Fruit fly (Drosophila melanogaster) S2 (cell line): Measurements from ENCODE around the gene Cad74A.
A peak's percentile ranks its signal among the peaks of the same experiment; 100 is the strongest.

Source experiments
- CG8478 ChIP-seq: fragments of >200 bp; optimal IDR thresholded peaks from 2 replicates; lab custom pipeline; 2018
- CTCF ChIP-seq, 2 experiments: fragments of >200 bp; optimal IDR thresholded peaks; 2 replicates each; lab custom pipeline; 2018

The Cad74A gene

DNA sequence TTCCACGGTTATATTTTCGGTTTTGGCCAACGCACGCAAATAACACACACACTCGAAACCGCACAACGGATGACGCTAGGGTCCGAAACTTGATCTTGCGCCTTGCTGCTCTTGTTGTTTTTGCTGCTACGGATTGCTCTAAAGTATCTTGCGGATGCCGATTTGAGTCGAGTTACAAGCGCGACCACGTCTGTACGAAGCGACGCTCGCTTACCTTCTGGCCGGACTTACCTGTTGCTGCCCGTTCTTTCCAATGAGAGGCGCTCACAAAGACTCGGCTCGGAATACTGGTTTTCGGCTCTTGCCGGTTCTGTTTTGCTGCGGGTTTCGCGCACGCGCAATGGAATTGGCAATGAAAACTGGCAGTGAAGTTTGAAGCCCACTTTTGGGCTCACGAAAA is at the start of gene Cad74A:
TSS of gene Cad74A (minus strand) at position 220 of the 400 bp plus-strand sequence.
- no peak for TF ChIP-seq CTCF (optimal IDR thresholded peaks at IDR 0.05; lab: Kevin White, UChicago)
- TF ChIP-seq CG8478 (lab: Kevin White, UChicago) = no peak

DNA sequence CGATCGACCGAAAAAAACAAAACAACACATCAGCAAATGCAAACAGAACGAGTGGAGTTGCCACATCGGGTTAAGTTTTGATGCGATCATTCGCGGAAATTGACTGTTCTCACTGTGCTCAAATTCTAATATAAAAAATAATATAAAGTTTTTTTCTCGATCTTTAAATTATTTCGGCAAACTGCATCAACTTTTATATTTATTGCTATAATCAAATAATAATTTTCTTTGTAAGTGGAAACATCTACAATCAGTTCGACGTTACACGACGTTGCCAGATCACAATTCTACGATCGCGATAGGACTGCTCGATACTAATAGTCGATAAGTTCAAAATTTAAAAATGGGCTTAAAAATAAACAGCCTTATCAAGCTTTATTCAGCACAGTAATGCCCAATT is 49.4 kb upstream of the Cad74A start, which contains the start of gene Gorab:
TSS of gene Gorab (minus strand) at position 58 of the 400 bp plus-strand sequence.
- TF ChIP-seq CG8478 (lab: Kevin White, UChicago) = no peak
- TF ChIP-seq CTCF (optimal IDR thresholded peaks at IDR 0.05; lab: Kevin White, UChicago) = no peak

DNA sequence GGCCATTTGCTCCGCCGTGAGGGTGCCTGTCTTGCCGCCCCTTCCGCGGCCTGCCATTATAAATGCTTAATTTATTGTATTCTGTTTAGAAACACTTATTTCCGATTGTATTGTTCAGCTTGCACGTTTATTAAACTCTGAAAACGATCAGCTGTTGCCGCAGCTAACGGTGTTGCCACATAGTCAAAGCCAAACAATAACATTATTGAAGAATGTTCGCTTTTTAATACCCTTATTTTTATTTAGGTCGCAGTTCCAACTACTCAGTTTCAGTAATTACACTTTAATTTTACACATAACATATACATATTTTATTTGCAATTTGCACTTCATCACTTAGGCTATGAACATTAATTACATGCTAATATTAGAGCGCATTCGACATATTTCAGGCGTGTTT is 47.7 kb upstream of the Cad74A start, which contains the start of gene Polr3G:
TSS of gene Polr3G (minus strand) at position 118 of the 400 bp plus-strand sequence.
- TF ChIP-seq CTCF (optimal IDR thresholded peaks at IDR 0.05; lab: Kevin White, UChicago) (no peak), CG8478 (lab: Kevin White, UChicago) (no peak)

DNA sequence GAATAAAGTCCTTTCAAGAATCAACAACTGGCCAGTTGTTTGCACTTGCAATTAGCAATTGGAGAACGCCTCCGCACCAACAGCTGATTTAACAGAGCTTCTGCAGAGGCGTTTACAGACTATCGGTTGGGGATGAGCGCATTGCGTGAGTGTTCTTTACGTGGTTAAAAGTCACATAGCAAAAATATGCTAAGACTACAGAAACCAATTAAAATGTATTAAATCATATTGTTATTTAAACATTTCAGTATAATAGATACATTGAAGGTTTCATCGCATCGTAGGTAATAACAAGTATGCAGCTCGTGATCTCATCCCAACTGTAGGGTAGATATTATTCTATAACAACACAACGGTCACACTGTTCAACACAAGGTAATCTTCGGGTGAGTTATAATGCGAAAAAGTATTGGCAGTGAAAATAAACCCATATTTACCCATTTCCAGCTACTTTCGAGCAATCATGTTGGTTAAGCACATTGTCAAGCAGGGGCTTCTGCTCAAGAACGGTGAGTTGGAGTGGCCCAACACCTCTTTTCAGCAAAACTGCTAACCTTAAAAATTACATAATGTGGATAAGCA is 45.9 kb upstream of the Cad74A start, which contains the start of the genes Sec3 and COX7B:
TSS of gene Sec3 (minus strand) at position 86 of the 582 bp plus-strand sequence.
TSS of gene COX7B (plus strand) at position 346 of the 582 bp plus-strand sequence.
- no peak for TF ChIP-seq CG8478 (lab: Kevin White, UChicago)
- TF ChIP-seq CTCF (optimal IDR thresholded peaks at IDR 0.05; lab: Kevin White, UChicago) = no peak

DNA sequence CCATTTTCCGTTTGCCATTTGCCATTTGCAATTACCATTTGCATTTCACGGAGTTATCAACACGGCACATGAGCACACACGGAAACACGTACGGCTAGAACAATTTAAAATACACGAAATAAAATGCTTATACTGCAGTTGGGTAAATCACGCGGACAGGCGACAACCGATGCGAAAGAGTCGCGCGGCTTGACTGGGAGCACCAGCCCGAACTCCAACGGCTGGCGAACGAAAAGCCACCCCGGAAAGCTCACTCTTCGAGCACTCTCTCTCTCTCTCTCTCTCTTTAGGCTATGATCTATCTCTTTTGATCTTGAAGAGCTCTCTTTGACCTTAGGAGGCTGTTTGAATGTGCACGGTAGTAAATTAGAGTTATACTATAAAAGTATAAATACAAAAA is 42.0 kb upstream of the Cad74A start, which contains the start of gene blot:
TSS of gene blot (minus strand) at position 196 of the 400 bp plus-strand sequence.
- no peak for TF ChIP-seq CG8478 (lab: Kevin White, UChicago)
- TF ChIP-seq CTCF (optimal IDR thresholded peaks at IDR 0.05; lab: Kevin White, UChicago) = no peak

DNA sequence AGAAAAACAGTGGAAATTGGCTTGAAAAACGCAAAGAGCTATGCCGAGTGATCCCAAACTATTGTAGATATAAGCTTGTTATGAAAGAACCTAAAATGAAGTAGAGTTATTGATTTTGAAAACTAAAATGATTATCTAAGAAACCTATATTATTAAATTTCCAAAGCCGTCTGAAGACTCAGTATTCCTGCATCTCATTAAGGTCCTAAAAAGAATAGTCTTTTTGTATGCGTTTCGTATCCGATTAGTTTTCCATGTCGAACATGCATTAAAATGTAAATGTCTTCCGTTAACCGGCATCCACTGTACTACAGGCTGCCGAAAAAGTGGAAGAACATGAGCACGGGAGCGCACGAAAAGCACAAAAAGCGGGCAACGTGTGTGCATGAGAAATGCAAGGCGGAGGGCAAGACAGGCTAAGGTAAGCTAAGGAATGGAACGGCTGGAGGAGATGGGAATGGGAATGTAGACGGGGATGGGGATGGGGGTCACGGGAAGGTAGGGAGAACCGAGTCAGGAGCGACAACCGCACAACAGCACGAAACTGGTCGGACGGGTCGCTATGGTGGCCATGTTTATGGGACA is 41.4 kb upstream of the Cad74A start:
- TF ChIP-seq CG8478 (lab: Kevin White, UChicago) = no peak
- no peak for TF ChIP-seq CTCF (optimal IDR thresholded peaks at IDR 0.05; lab: Kevin White, UChicago)

DNA sequence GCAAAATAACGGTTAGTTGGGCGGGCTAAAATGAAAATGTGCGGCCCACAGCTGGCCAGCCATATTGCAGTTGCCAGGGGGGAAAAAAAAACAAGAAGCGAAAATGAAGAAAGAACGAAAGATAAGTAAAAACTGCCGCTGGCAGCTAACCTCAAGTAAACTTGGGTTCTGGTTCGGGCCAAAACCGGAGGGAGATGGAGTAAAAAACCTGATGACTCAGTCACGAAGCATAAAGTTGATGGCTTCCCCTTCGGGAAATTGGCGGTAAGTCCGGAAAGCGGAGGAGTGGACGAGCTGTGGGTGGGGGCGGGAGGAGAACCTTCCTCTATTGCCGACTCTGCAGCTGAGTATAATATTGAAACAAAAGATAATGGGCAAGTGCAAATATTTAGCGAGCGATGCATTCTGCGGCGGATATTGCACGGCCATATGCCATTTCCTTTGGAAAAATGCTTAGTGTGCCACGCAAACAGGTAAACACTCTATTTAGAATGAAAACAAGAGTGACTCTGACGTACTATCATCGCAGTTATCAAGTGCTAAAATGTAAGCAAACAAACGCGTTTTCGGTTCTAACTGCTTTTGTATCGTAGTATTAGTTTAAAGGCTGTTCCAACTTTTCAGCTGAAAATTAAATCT is 39.9 kb upstream of the Cad74A start:
- TF ChIP-seq CG8478 (lab: Kevin White, UChicago) (no peak), CTCF (optimal IDR thresholded peaks at IDR 0.05; lab: Kevin White, UChicago) (no peak)

DNA sequence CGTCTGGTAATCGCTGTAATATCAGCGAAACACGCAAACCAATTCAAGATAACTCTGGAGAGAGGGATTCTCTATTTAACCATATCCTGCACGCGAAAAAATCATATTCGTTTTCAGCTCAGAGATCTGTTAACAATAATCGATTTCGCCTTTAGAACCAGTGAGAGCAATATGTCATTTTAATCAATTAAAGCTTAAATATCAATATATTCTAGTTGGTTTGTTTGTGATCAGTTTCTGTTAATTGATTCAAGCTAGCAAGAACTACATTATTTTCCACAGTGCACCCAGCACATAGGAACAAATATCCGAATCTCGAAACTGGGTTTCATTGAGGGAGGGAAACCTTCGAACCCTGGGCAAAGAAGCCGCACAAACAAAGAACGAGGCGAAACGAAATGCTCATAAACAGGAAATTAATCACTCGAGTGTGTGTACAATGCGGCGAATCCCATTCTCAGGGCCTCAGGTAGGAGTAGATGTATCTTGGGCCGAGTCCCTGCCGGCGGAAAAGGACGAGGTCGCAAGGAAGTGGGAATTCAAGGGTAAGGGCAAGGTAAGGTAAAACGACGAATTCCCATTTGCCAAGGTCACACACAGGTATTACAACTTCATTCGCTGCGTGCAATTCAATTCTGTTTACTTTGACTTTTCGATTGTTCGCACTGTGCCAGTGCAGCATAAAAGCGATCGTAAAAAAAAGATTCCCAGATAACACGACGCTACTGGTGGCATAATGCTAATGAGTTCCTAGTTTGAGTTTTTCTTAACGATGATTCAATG is 36.8 kb upstream of the Cad74A start:
- TF ChIP-seq CG8478 (lab: Kevin White, UChicago) (no peak), CTCF (optimal IDR thresholded peaks at IDR 0.05; lab: Kevin White, UChicago) (no peak)

DNA sequence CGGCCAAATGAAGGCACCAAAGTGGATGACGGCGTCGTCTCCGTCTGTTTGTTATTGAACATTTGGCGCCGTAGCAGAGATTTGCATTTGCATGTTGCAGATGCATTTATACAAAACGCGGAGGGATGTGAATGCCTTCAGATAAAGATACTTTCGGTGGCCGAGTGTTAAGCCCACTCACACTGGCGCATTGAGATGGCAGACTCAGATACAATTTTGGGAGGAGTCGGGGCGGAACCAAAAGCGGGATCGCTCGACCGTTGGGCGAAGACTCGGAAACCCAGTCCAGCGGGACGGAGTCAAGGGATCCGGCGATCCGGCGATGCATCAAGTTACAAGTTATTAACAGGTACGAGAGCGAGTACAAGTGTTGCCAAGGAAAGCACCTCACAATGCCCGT is 32.8 kb upstream of the Cad74A start:
- no peak for TF ChIP-seq CG8478 (lab: Kevin White, UChicago)
- TF ChIP-seq CTCF (optimal IDR thresholded peaks at IDR 0.05; lab: Kevin White, UChicago) = no peak

DNA sequence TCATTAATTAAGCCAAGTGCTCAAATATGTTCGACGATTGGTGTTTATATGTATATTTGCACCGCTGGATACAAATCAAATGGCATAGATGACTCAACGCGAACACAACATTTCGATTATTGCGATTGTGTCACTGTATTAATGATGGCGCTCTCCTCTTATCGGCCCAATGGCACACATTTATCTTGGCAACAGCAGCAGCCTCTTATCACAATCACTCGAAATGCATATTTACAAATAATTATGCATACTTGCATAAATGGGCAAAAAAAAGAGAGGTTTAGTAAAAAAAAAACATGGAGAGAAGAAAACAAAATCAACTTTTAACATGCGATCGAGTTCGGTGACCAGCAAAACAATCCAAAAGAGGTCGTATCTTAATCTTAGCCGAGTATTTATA is 31.9 kb upstream of the Cad74A start:
- TF ChIP-seq CG8478 (lab: Kevin White, UChicago) = no peak

DNA sequence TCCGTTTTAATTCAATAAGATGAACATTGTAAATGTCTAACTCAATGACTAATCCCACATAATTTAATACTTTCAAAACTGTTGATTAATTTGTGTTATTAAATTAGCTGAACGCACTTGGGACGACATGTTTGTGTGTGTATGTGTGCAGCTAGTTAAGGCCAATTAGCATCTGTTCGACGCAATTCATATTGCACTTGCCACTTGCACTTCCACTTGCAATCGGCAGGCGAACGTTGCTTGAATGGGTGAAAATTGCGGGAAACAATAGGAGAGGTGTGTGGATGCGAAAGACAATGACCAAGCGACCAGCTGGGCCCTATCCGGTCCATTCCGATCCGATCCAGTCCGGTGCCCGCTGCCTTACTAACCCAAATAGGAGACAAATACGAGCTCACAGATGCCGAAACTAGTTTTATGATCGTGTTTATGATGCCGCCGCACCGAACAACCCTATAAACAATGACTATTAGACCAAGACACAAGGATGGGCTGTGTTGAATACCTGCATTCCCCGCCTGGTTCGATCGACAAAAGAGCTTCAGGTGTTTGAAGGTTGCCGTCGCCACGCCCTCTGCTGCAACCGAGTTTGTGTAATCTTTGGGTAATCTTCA is 28.3 kb upstream of the Cad74A start:
- TF ChIP-seq CTCF (optimal IDR thresholded peaks at IDR 0.05; lab: Kevin White, UChicago) (no peak), CG8478 (lab: Kevin White, UChicago) (no peak)

DNA sequence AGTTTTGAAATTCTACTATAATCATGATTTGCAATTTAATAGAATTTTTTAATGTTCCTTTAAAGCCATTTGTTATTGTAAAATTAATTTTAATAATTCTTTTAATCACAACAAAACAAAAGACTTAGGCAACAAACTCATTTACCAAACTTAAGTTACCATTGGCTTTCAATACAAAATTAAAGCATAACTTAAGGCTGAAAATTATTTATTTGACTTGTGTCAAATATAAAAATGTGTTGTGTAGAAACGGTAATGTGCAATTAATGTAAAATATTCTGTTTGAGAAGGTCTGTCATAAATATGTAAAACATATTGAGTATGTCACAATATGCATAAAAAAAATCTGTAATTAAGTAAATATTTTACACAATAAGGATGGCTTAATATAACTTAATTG is 27.7 kb upstream of the Cad74A start:
- TF ChIP-seq CG8478 (lab: Kevin White, UChicago) (no peak), CTCF (optimal IDR thresholded peaks at IDR 0.05; lab: Kevin White, UChicago) (peak in 1 of 2 experiments; percentile 35)

DNA sequence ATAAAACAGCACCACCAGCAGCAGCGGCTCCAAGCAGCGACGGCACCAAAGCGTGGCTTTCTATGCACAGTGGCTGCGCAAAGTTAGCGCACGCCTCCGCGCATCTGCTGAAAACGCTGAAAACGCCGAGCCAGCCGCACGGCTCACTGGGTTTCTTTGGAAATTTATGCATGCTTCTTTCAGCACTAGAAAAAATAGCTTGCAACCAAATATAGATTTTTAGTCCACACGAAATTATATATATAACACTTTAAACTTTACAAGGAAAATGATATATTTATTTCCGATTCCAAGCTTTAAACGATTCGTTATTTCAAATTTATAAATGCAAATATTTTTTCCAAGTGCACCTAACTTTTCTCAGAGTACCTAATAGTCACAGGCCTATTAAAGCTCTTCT is 25.3 kb upstream of the Cad74A start:
- TF ChIP-seq CTCF (optimal IDR thresholded peaks at IDR 0.05; lab: Kevin White, UChicago) (no peak), CG8478 (lab: Kevin White, UChicago) (no peak)

DNA sequence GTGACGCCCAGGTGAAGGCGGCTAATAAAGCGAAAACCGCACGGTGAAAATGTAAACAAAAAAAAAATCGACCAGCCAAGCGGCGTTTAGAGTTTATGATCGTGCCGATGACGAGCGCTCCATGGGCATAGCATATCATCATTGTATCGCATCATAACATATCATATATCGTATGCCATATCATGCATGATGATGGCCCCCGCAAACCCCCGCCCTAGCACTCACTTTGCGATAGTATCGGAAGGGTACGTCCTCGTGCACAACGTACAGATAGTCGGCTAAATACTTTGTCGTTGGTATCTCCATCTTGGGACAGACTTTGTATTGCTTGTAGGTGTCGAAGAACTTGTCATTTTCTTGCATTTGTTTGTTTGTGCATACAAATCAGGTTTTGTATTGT is 23.9 kb upstream of the Cad74A start:
- TF ChIP-seq CTCF (optimal IDR thresholded peaks at IDR 0.05; lab: Kevin White, UChicago) (no peak), CG8478 (lab: Kevin White, UChicago) (no peak)
